Worm (Caenorhabditis elegans) whole organism, L1 larva: ENCODE data around the gene col-172.
A peak's percentile ranks its signal among the peaks of the same experiment; 100 is the strongest.

ENCODE experiments used
- C16A3.4 ChIP-seq: fragments of 150-350 bp; optimal IDR thresholded peaks from 2 replicates; lab custom pipeline; 2014; ENCODE audit warnings: missing biosample characterization, missing genetic modification characterization
- C34B4.2 ChIP-seq: sonication (generic microtip); optimal IDR thresholded peaks from 2 replicates; lab custom pipeline; 2017; ENCODE audit warnings: mild to moderate bottlenecking, missing genetic modification characterization, missing compliant biosample characterization
- F16B12.6 ChIP-seq: fragments of 150-350 bp; optimal IDR thresholded peaks from 2 replicates; lab custom pipeline; 2014; ENCODE audit warnings: missing biosample characterization, missing genetic modification characterization
- aha-1 ChIP-seq: fragments of 150-350 bp; optimal IDR thresholded peaks from 2 replicates; lab custom pipeline; 2014; ENCODE audit warnings: missing biosample characterization, missing genetic modification characterization
- alr-1 ChIP-seq: fragments of 200-800 bp; sonication (Bioruptor generic); optimal IDR thresholded peaks from 2 replicates; lab custom pipeline; 2018; ENCODE audit warnings: borderline replicate concordance, mild to moderate bottlenecking, missing genetic modification characterization, missing compliant biosample characterization
- aly-2 ChIP-seq: fragments of 150-350 bp; optimal IDR thresholded peaks from 2 replicates; lab custom pipeline; 2014; ENCODE audit warnings: missing biosample characterization, missing genetic modification characterization
- ama-1 ChIP-seq: fragments of 150-350 bp; optimal IDR thresholded peaks from 2 replicates; lab custom pipeline; 2014
- ceh-8 ChIP-seq: fragments of 200-800 bp; sonication (Bioruptor generic); optimal IDR thresholded peaks from 2 replicates; lab custom pipeline; 2018; ENCODE audit warnings: mild to moderate bottlenecking, missing genetic modification characterization, moderate library complexity, missing compliant biosample characterization
- ceh-88 ChIP-seq: fragments of 200-800 bp; sonication (Bioruptor generic); IDR thresholded peaks from 2 replicates; pipeline ENCODE4 v1.3.6; 2022; ENCODE audit warnings: missing genetic modification characterization, missing compliant biosample characterization
- ceh-90 ChIP-seq: sonication (generic microtip); optimal IDR thresholded peaks from 2 replicates; lab custom pipeline; 2016; ENCODE audit warnings: missing genetic modification characterization, missing compliant biosample characterization
- dpl-1 ChIP-seq, 3 experiments: fragments of 150-350 bp in 2 of 3; sonication (generic microtip) in 1 of 3; optimal IDR thresholded peaks; 2 replicates each; lab custom pipeline; 2014 to 2017; ENCODE audit warnings: missing biosample characterization in 3 of 3, missing genetic modification characterization in 3 of 3, missing genetic modification reagents in 3 of 3
- dsc-1 ChIP-seq: sonication (generic microtip); optimal IDR thresholded peaks from 2 replicates; lab custom pipeline; 2016; ENCODE audit warnings: mild to moderate bottlenecking, missing genetic modification characterization, missing compliant biosample characterization
- efl-1 ChIP-seq, 4 experiments: fragments of 150-350 bp; optimal IDR thresholded peaks in 3 of 4; peaks in 1 of 4; 1 replicate in 1 of 4; 2 replicates in 3 of 4; lab custom pipeline; 2014; ENCODE audit warnings: missing biosample characterization in 2 of 4, missing genetic modification characterization in 2 of 4, missing genetic modification reagents in 2 of 4
- efl-3 ChIP-seq: fragments of 200-800 bp; sonication (Bioruptor generic); optimal IDR thresholded peaks from 2 replicates; lab custom pipeline; 2018; ENCODE audit warnings: mild to moderate bottlenecking, missing genetic modification characterization, missing compliant biosample characterization
- egl-13 ChIP-seq: sonication (generic microtip); optimal IDR thresholded peaks from 2 replicates; lab custom pipeline; 2016; ENCODE audit warnings: missing genotype, missing genetic modification reagents, missing genetic modification characterization, missing compliant biosample characterization
- elt-2 ChIP-seq: sonication (generic microtip); optimal IDR thresholded peaks from 2 replicates; lab custom pipeline; 2016; ENCODE audit warnings: missing genetic modification characterization, mild to moderate bottlenecking, inconsistent platforms, missing compliant biosample characterization, missing genetic modification reagents
- elt-3 ChIP-seq, 6 experiments: fragments of 150-350 bp in 1 of 6; sonication (generic microtip); optimal IDR thresholded peaks; 2 replicates each; lab custom pipeline; 2017 to 2018; ENCODE audit warnings: missing biosample characterization in 6 of 6, missing genetic modification characterization in 6 of 6, inconsistent platforms in 1 of 6
- fkh-10 ChIP-seq: sonication (generic microtip); optimal IDR thresholded peaks from 2 replicates; lab custom pipeline; 2017; ENCODE audit warnings: missing biosample characterization, missing genetic modification reagents, missing genetic modification characterization
- fos-1 ChIP-seq: fragments of 150-350 bp; optimal IDR thresholded peaks from 2 replicates; lab custom pipeline; 2014; ENCODE audit warnings: missing biosample characterization, missing genetic modification characterization
- hlh-4 ChIP-seq: sonication (generic microtip); optimal IDR thresholded peaks from 2 replicates; lab custom pipeline; 2016; ENCODE audit warnings: mild to moderate bottlenecking, missing genetic modification characterization, missing compliant biosample characterization
- hpl-2 ChIP-seq: fragments of 150-350 bp; optimal IDR thresholded peaks from 2 replicates; lab custom pipeline; 2014; ENCODE audit warnings: missing biosample characterization, missing genetic modification reagents, missing genetic modification characterization
- irx-1 ChIP-seq: sonication (generic microtip); optimal IDR thresholded peaks from 2 replicates; lab custom pipeline; 2016; ENCODE audit warnings: missing genetic modification characterization, missing compliant biosample characterization
- lin-39 ChIP-seq: fragments of 150-350 bp; optimal IDR thresholded peaks from 2 replicates; lab custom pipeline; 2014; ENCODE audit warnings: missing biosample characterization, missing genetic modification reagents, missing genetic modification characterization
- lir-3 ChIP-seq: sonication (generic microtip); optimal IDR thresholded peaks from 2 replicates; lab custom pipeline; 2016; ENCODE audit warnings: mild to moderate bottlenecking, missing genetic modification characterization, moderate library complexity, missing compliant biosample characterization; ENCODE audit not compliant: poor library complexity
- lsy-2 ChIP-seq, 2 experiments: fragments of 150-350 bp; optimal IDR thresholded peaks; 2 replicates each; lab custom pipeline; 2014; ENCODE audit warnings: missing biosample characterization in 2 of 2, missing genetic modification characterization in 2 of 2
- mef-2 ChIP-seq: fragments of 150-350 bp; optimal IDR thresholded peaks from 2 replicates; lab custom pipeline; 2014; ENCODE audit warnings: missing biosample characterization, missing genetic modification characterization
- nhr-12 ChIP-seq: sonication (generic microtip); optimal IDR thresholded peaks from 2 replicates; lab custom pipeline; 2017; ENCODE audit warnings: missing biosample characterization, missing genetic modification characterization
- nhr-19 ChIP-seq: fragments of 200-800 bp; sonication (Bioruptor generic); conservative IDR thresholded peaks from 2 replicates; pipeline ENCODE4 v1.3.6; 2022; ENCODE audit warnings: missing genetic modification characterization, missing compliant biosample characterization
- nhr-20 ChIP-seq: sonication (generic microtip); optimal IDR thresholded peaks from 2 replicates; lab custom pipeline; 2016; ENCODE audit warnings: mild to moderate bottlenecking, missing genetic modification characterization, missing compliant biosample characterization
- nhr-237 ChIP-seq: fragments of 150-350 bp; optimal IDR thresholded peaks from 2 replicates; lab custom pipeline; 2014; ENCODE audit warnings: missing biosample characterization, missing genetic modification characterization
- nhr-28 ChIP-seq: fragments of 150-350 bp; optimal IDR thresholded peaks from 2 replicates; lab custom pipeline; 2014; ENCODE audit warnings: missing biosample characterization, missing genetic modification characterization
- nhr-71 ChIP-seq: sonication (generic microtip); optimal IDR thresholded peaks from 2 replicates; lab custom pipeline; 2016; ENCODE audit warnings: mild to moderate bottlenecking, missing genetic modification characterization, moderate library complexity, missing compliant biosample characterization
- nhr-84 ChIP-seq: sonication (generic microtip); optimal IDR thresholded peaks from 2 replicates; lab custom pipeline; 2017; ENCODE audit warnings: missing biosample characterization, missing genetic modification characterization
- nhr-90 ChIP-seq: sonication (generic microtip); optimal IDR thresholded peaks from 2 replicates; lab custom pipeline; 2016; ENCODE audit warnings: mild to moderate bottlenecking, missing genetic modification characterization, missing compliant biosample characterization; ENCODE audit not compliant: poor library complexity
- pax-3 ChIP-seq: fragments of 200-800 bp; sonication (Bioruptor generic); optimal IDR thresholded peaks from 2 replicates; lab custom pipeline; 2018; ENCODE audit warnings: mild to moderate bottlenecking, missing genetic modification characterization, moderate library complexity, missing compliant biosample characterization
- rnt-1 ChIP-seq: sonication (generic microtip); optimal IDR thresholded peaks from 2 replicates; lab custom pipeline; 2016; ENCODE audit warnings: mild to moderate bottlenecking, missing genetic modification characterization, moderate library complexity, missing compliant biosample characterization
- skn-1 ChIP-seq: fragments of 150-350 bp; optimal IDR thresholded peaks from 2 replicates; lab custom pipeline; 2014; ENCODE audit warnings: missing biosample characterization, missing genetic modification characterization
- snpc-4 ChIP-seq: fragments of 150-350 bp; optimal IDR thresholded peaks from 2 replicates; lab custom pipeline; 2014; ENCODE audit warnings: missing biosample characterization, missing genetic modification characterization
- sox-4 ChIP-seq: sonication (generic microtip); optimal IDR thresholded peaks from 2 replicates; lab custom pipeline; 2016; ENCODE audit warnings: missing genetic modification characterization, missing compliant biosample characterization
- sptf-1 ChIP-seq: fragments of 150-350 bp; optimal IDR thresholded peaks from 2 replicates; lab custom pipeline; 2014; ENCODE audit warnings: missing biosample characterization, missing genetic modification characterization
- sup-37 ChIP-seq: fragments of 200-800 bp; sonication (Bioruptor generic); optimal IDR thresholded peaks from 2 replicates; lab custom pipeline; 2018; ENCODE audit warnings: mild to moderate bottlenecking, missing genetic modification characterization, missing compliant biosample characterization
- swsn-7 ChIP-seq: sonication (generic microtip); optimal IDR thresholded peaks from 2 replicates; lab custom pipeline; 2016; ENCODE audit warnings: missing genetic modification characterization, missing compliant biosample characterization
- tbx-2 ChIP-seq: sonication (generic microtip); optimal IDR thresholded peaks from 2 replicates; lab custom pipeline; 2016; ENCODE audit warnings: missing genetic modification characterization, missing compliant biosample characterization
- unc-130 ChIP-seq: fragments of 150-350 bp; optimal IDR thresholded peaks from 2 replicates; lab custom pipeline; 2017; ENCODE audit warnings: missing biosample characterization, missing genetic modification characterization, inconsistent platforms
- unc-62 ChIP-seq: fragments of 150-350 bp; optimal IDR thresholded peaks from 2 replicates; lab custom pipeline; 2014; ENCODE audit warnings: missing biosample characterization, missing genetic modification reagents, missing genetic modification characterization
- unc-86 ChIP-seq: sonication (generic microtip); optimal IDR thresholded peaks from 2 replicates; lab custom pipeline; 2016; ENCODE audit warnings: missing genetic modification characterization, missing compliant biosample characterization
- unc-98 ChIP-seq: fragments of 200-800 bp; sonication (Bioruptor generic); IDR thresholded peaks from 2 replicates; pipeline ENCODE4 v1.3.6; 2022; ENCODE audit warnings: missing genetic modification characterization, missing compliant biosample characterization
- xbp-1 ChIP-seq: sonication (generic microtip); optimal IDR thresholded peaks from 2 replicates; lab custom pipeline; 2016; ENCODE audit warnings: missing genetic modification characterization, missing compliant biosample characterization
- zip-4 ChIP-seq: fragments of 200-800 bp; sonication (Bioruptor generic); optimal IDR thresholded peaks from 2 replicates; lab custom pipeline; 2018; ENCODE audit warnings: mild to moderate bottlenecking, missing genetic modification characterization, moderate library complexity, missing compliant biosample characterization
- ztf-11 ChIP-seq, 2 experiments: sonication (generic microtip); optimal IDR thresholded peaks; 2 replicates each; lab custom pipeline; 2016 to 2017; ENCODE audit warnings: missing genetic modification characterization in 2 of 2, missing biosample characterization in 1 of 2, missing compliant biosample characterization in 1 of 2
- ztf-4 ChIP-seq: fragments of 150-350 bp; optimal IDR thresholded peaks from 2 replicates; lab custom pipeline; 2014; ENCODE audit warnings: missing biosample characterization, missing genetic modification characterization

col-172 gene

DNA sequence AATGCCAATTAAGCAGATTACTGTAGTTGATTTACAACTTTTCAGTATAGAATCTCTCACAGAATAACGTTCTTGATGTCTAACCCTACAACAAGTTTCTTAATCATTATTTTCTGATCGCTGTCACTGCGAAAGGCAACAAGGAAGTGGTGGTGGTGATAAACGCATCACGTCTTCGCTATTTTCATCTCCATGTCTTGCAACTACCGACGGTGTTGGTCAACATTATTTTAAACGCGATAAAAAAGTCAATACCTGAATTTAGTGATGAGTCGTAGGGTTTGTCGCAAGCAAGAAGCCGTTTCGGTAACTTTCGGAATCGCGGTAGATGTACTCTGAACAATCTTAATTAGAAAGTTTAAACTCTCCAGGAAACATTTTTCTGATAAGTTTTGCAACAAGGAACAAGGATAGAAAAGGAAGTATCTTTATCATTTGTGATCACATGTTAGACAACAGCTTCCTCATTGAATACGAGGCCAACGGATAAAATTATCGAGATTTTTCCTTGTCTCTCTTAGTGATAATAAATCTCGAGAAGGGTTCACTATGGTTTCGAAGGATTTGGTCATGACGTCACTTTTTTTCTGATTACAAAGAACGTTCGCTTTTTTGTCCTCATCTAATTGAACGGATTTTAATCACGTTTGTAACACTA lies 8.7 kb upstream of the col-172 start (continued):
- TF ChIP-seq efl-1 (optimal IDR thresholded peaks at IDR 0.05; lab: Kevin White, UChicago) (no peak), efl-1 (GFP tag; optimal IDR thresholded peaks at IDR 0.05 in 1 of 2; lab: Kevin White, UChicago) (peak in 1 of 2 experiments; percentile 59), nhr-90 (peak; percentile 5), xbp-1 (tag; lab: Kevin White, UChicago) (no peak), zip-4 (GFP tag; lab: Kevin White, UChicago) (no peak), lin-39 (tag; lab: Kevin White, UChicago) (no peak), tbx-2 (tag; lab: Kevin White, UChicago) (peak; percentile 53), ceh-90 (no peak), nhr-28 (tag; lab: Kevin White, UChicago) (no peak), ceh-8 (no peak), efl-3 (GFP tag; lab: Kevin White, UChicago) (no peak), ama-1 (lab: Kevin White, UChicago) (no peak), nhr-20 (tag; lab: Kevin White, UChicago) (peak; percentile 42), unc-62 (GFP tag; lab: Kevin White, UChicago) (no peak), sox-4 (no peak), F16B12.6 (tag; lab: Kevin White, UChicago) (no peak), egl-13 (tag; lab: Kevin White, UChicago) (no peak), unc-130 (tag; lab: Kevin White, UChicago) (no peak), nhr-237 (tag; lab: Kevin White, UChicago) (no peak), lir-3 (tag; lab: Kevin White, UChicago) (no peak), alr-1 (tag; lab: Kevin White, UChicago) (no peak), mef-2 (tag; lab: Kevin White, UChicago) (no peak), elt-2 (tag; lab: Kevin White, UChicago) (no peak), aly-2 (no peak), sptf-1 (no peak), hpl-2 (GFP tag; lab: Kevin White, UChicago) (no peak), C34B4.2 (tag; lab: Kevin White, UChicago) (no peak), pax-3 (no peak), fos-1 (no peak), lsy-2 (tag; optimal IDR thresholded peaks at IDR 0.05; lab: Kevin White, UChicago) (no peak), snpc-4 (tag; lab: Kevin White, UChicago) (no peak), ceh-88 (GFP tag; lab: Robert Waterston, UW) (no peak), skn-1 (tag; lab: Kevin White, UChicago) (no peak), nhr-12 (no peak), hlh-4 (tag; lab: Kevin White, UChicago) (no peak), unc-86 (no peak), sup-37 (GFP tag; lab: Kevin White, UChicago) (no peak), aha-1 (tag; lab: Kevin White, UChicago) (no peak), nhr-84 (tag; lab: Kevin White, UChicago) (no peak), ztf-11 (tag; optimal IDR thresholded peaks at IDR 0.05; lab: Kevin White, UChicago) (no peak), elt-3 (tag; optimal IDR thresholded peaks at IDR 0.05; lab: Kevin White, UChicago) (peak in 2 of 6 experiments; percentile 20 to 74), rnt-1 (no peak), dsc-1 (no peak), nhr-19 (GFP tag; lab: Robert Waterston, UW) (no peak), C16A3.4 (no peak), dpl-1 (GFP tag; optimal IDR thresholded peaks at IDR 0.05; lab: Kevin White, UChicago) (no peak), irx-1 (tag; lab: Kevin White, UChicago) (no peak), swsn-7 (no peak), fkh-10 (GFP tag; lab: Kevin White, UChicago) (no peak), nhr-71 (peak; percentile 22), unc-98 (GFP tag; lab: Robert Waterston, UW) (no peak), ztf-4 (tag; lab: Kevin White, UChicago) (peak; percentile 44)
